Fruit fly (Drosophila melanogaster) whole organism, prepupa: ENCODE measurements around the gene cana.
A peak's percentile ranks its signal among the peaks of the same experiment; 100 is the strongest.

Experiments
- Blimp-1 ChIP-seq: fragments of 200-800 bp; sonication (Bioruptor generic); optimal IDR thresholded peaks from 3 replicates; lab custom pipeline; 2017; ENCODE audit warnings: missing biosample characterization, missing genetic modification characterization, mild to moderate bottlenecking, moderate library complexity, missing genetic modification reagents
- CG10631 ChIP-seq: fragments of 200-800 bp; sonication (Bioruptor generic); optimal IDR thresholded peaks from 2 replicates; lab custom pipeline; 2016; ENCODE audit warnings: missing biosample characterization, missing genetic modification characterization
- CG10669 ChIP-seq: fragments of 200-800 bp; sonication (Bioruptor generic); optimal IDR thresholded peaks from 3 replicates; lab custom pipeline; 2018; ENCODE audit warnings: missing biosample characterization, mild to moderate bottlenecking, missing genetic modification characterization, moderate library complexity
- CG11762 ChIP-seq: fragments of 200-800 bp; sonication (Bioruptor generic); optimal IDR thresholded peaks from 3 replicates; lab custom pipeline; 2016; ENCODE audit warnings: missing biosample characterization, missing genetic modification characterization; ENCODE audit not compliant: insufficient read depth
- CG11902 ChIP-seq: fragments of 200-800 bp; sonication (Bioruptor generic); optimal IDR thresholded peaks from 3 replicates; lab custom pipeline; 2016; ENCODE audit warnings: missing biosample characterization, missing genetic modification characterization
- CG15336 ChIP-seq: fragments of 200-800 bp; sonication (Bioruptor generic); IDR thresholded peaks from 2 replicates; pipeline ENCODE4 v1.3.6; 2022; ENCODE audit warnings: missing biosample characterization, missing genetic modification characterization
- CG1621 ChIP-seq: fragments of 200-800 bp; sonication (Bioruptor generic); optimal IDR thresholded peaks from 3 replicates; lab custom pipeline; 2018; ENCODE audit warnings: missing biosample characterization, mild to moderate bottlenecking, missing genetic modification characterization
- CG16779 ChIP-seq: fragments of 200-800 bp; sonication (Bioruptor generic); optimal IDR thresholded peaks from 3 replicates; lab custom pipeline; 2017; ENCODE audit warnings: missing biosample characterization, mild to moderate bottlenecking, missing genetic modification characterization
- CG32006 ChIP-seq: fragments of 200-800 bp; sonication (Bioruptor generic); optimal IDR thresholded peaks from 3 replicates; lab custom pipeline; 2017; ENCODE audit warnings: missing biosample characterization, mild to moderate bottlenecking, missing genetic modification characterization
- CG34406 ChIP-seq: fragments of 200-800 bp; sonication (Bioruptor generic); optimal IDR thresholded peaks from 3 replicates; lab custom pipeline; 2016; ENCODE audit warnings: missing biosample characterization, missing genetic modification characterization
- CG3919 ChIP-seq: fragments of 200-800 bp; sonication (Bioruptor generic); optimal IDR thresholded peaks from 3 replicates; lab custom pipeline; 2016; ENCODE audit warnings: missing biosample characterization, missing genetic modification characterization
- CG4318 ChIP-seq: fragments of 200-800 bp; sonication (Bioruptor generic); optimal IDR thresholded peaks from 3 replicates; lab custom pipeline; 2017; ENCODE audit warnings: missing biosample characterization, mild to moderate bottlenecking, missing genetic modification characterization
- CG6163 ChIP-seq: fragments of 200-800 bp; sonication (Bioruptor generic); IDR thresholded peaks from 3 replicates; pipeline ENCODE4 v1.3.6; 2022; ENCODE audit warnings: missing biosample characterization, missing genetic modification characterization
- CG6792 ChIP-seq: fragments of 200-800 bp; sonication (Bioruptor generic); optimal IDR thresholded peaks from 3 replicates; lab custom pipeline; 2016; ENCODE audit warnings: missing biosample characterization, missing genetic modification characterization
- CG6854 ChIP-seq: fragments of 200-800 bp; sonication (Bioruptor generic); optimal IDR thresholded peaks from 2 replicates; lab custom pipeline; 2017; ENCODE audit warnings: missing biosample characterization, mild to moderate bottlenecking, missing genetic modification characterization
- CG7368 ChIP-seq: fragments of 200-800 bp; sonication (Bioruptor generic); optimal IDR thresholded peaks from 3 replicates; lab custom pipeline; 2016; ENCODE audit warnings: missing biosample characterization, missing genetic modification characterization
- CG8119 ChIP-seq: fragments of 200-800 bp; sonication (Bioruptor generic); IDR thresholded peaks from 3 replicates; pipeline ENCODE4 v1.3.6; 2022; ENCODE audit warnings: missing biosample characterization, missing genetic modification characterization
- CG8632 ChIP-seq: fragments of 200-800 bp; sonication (Bioruptor generic); optimal IDR thresholded peaks from 3 replicates; lab custom pipeline; 2016; ENCODE audit warnings: missing biosample characterization, missing genetic modification characterization
- CG9139 ChIP-seq: fragments of 200-800 bp; sonication (Bioruptor generic); optimal IDR thresholded peaks from 3 replicates; lab custom pipeline; 2017; ENCODE audit warnings: missing biosample characterization, mild to moderate bottlenecking, missing genetic modification characterization
- Eip78C ChIP-seq: fragments of 200-800 bp; sonication (Bioruptor generic); peaks from one replicate; lab custom pipeline; 2016; ENCODE audit warnings: missing biosample characterization, missing genetic modification characterization
- Eip93F ChIP-seq: fragments of 200-800 bp; sonication (Bioruptor generic); optimal IDR thresholded peaks from 2 replicates; lab custom pipeline; 2016; ENCODE audit warnings: missing biosample characterization, mild to moderate bottlenecking, missing genetic modification characterization
- Hr39 ChIP-seq: fragments of 200-800 bp; sonication (Bioruptor generic); optimal IDR thresholded peaks from 2 replicates; lab custom pipeline; 2016; ENCODE audit warnings: missing biosample characterization, missing genetic modification characterization
- Lpt ChIP-seq: fragments of 200-800 bp; sonication (Bioruptor generic); optimal IDR thresholded peaks from 3 replicates; lab custom pipeline; 2016; ENCODE audit warnings: missing biosample characterization, missing genetic modification characterization
- Met ChIP-seq: fragments of 200-800 bp; sonication (Bioruptor generic); optimal IDR thresholded peaks from 3 replicates; lab custom pipeline; 2016; ENCODE audit warnings: missing biosample characterization, missing genetic modification characterization
- Sox102F ChIP-seq: fragments of 200-800 bp; sonication (Bioruptor generic); optimal IDR thresholded peaks from 2 replicates; lab custom pipeline; 2016; ENCODE audit warnings: missing biosample characterization, mild to moderate bottlenecking, missing genetic modification characterization
- Sox14 ChIP-seq: fragments of 200-800 bp; sonication (Bioruptor generic); optimal IDR thresholded peaks from 3 replicates; lab custom pipeline; 2016; ENCODE audit warnings: missing biosample characterization, missing genetic modification characterization
- Sox15 ChIP-seq: fragments of 200-800 bp; sonication (Bioruptor generic); optimal IDR thresholded peaks from 3 replicates; lab custom pipeline; 2016; ENCODE audit warnings: missing biosample characterization, missing genetic modification characterization
- achi ChIP-seq: fragments of 200-800 bp; sonication (Bioruptor generic); optimal IDR thresholded peaks from 3 replicates; lab custom pipeline; 2016; ENCODE audit warnings: missing biosample characterization, missing genetic modification characterization
- dsx ChIP-seq: fragments of 200-800 bp; optimal IDR thresholded peaks from 3 replicates; lab custom pipeline; 2019; ENCODE audit warnings: missing biosample characterization, mild to moderate bottlenecking, missing genetic modification characterization, moderate library complexity; ENCODE audit not compliant: poor library complexity, severe bottlenecking
- eg ChIP-seq: fragments of 200-800 bp; sonication (Bioruptor generic); IDR thresholded peaks from 3 replicates; pipeline ENCODE4 v1.3.6; 2022; ENCODE audit warnings: missing biosample characterization, missing genetic modification characterization
- fd59A ChIP-seq: fragments of 200-800 bp; sonication (Bioruptor generic); optimal IDR thresholded peaks from 2 replicates; lab custom pipeline; 2017; ENCODE audit warnings: missing biosample characterization, mild to moderate bottlenecking, missing genetic modification characterization, missing genetic modification reagents
- fd85E ChIP-seq: fragments of 200-800 bp; sonication (Bioruptor generic); optimal IDR thresholded peaks from 3 replicates; lab custom pipeline; 2016; ENCODE audit warnings: missing biosample characterization, missing genetic modification characterization
- lz ChIP-seq: fragments of 200-800 bp; sonication (Bioruptor generic); optimal IDR thresholded peaks from 3 replicates; lab custom pipeline; 2016; ENCODE audit warnings: missing biosample characterization, missing genetic modification characterization
- net ChIP-seq: fragments of 200-800 bp; sonication (Bioruptor generic); optimal IDR thresholded peaks from 3 replicates; lab custom pipeline; 2016; ENCODE audit warnings: missing biosample characterization, missing genetic modification characterization
- salr ChIP-seq, 2 experiments: fragments of 200-800 bp; sonication (Bioruptor generic); optimal IDR thresholded peaks; 3 replicates each; lab custom pipeline; 2016 to 2018; ENCODE audit warnings: missing biosample characterization in 2 of 2, missing genetic modification characterization in 2 of 2, mild to moderate bottlenecking in 1 of 2
- spab ChIP-seq: fragments of 200-800 bp; sonication (Bioruptor generic); optimal IDR thresholded peaks from 2 replicates; lab custom pipeline; 2017; ENCODE audit warnings: missing biosample characterization, mild to moderate bottlenecking, missing genetic modification characterization, missing genetic modification reagents
- ss ChIP-seq, 2 experiments: fragments of 200-800 bp; sonication (Bioruptor generic); optimal IDR thresholded peaks; 2 replicates in 1 of 2; 3 replicates in 1 of 2; lab custom pipeline; 2017 to 2018; ENCODE audit warnings: mild to moderate bottlenecking in 2 of 2, missing biosample characterization in 2 of 2, missing genetic modification characterization in 2 of 2, moderate library complexity in 1 of 2
- vri ChIP-seq: fragments of 200-800 bp; sonication (Bioruptor generic); optimal IDR thresholded peaks from 3 replicates; lab custom pipeline; 2016; ENCODE audit warnings: missing biosample characterization, mild to moderate bottlenecking, missing genetic modification characterization

Gene cana

dm6 chr2L:11268933-11269631 is 498 bp upstream of the cana start, which contains the start of gene cmet (continued):
- TF ChIP-seq CG8632 (no peak), CG11762 (GFP tag; lab: Kevin White, UChicago) (no peak), CG34406 (GFP tag; lab: Kevin White, UChicago) (no peak), net (GFP tag; lab: Kevin White, UChicago) (no peak), CG11902 (GFP tag; lab: Kevin White, UChicago) (no peak), ss (GFP tag; optimal IDR thresholded peaks at IDR 0.05; lab: Kevin White, UChicago) (no peak), CG6163 (GFP tag; lab: Robert Waterston, UW) (peak; percentile 32; the same call in 2 of the 3 replicates), lz (peak; percentile 39)

dm6 chr2L:11271622-11272282 is 2.2 kb downstream of the cana start:
- TF ChIP-seq CG11902 (GFP tag; lab: Kevin White, UChicago) (no peak), eg (GFP tag; lab: Robert Waterston, UW) (no peak; the same call in 2 of the 3 replicates), net (GFP tag; lab: Kevin White, UChicago) (no peak), ss (GFP tag; optimal IDR thresholded peaks at IDR 0.05; lab: Kevin White, UChicago) (peak in 1 of 2 experiments; percentile 5), CG32006 (no peak), vri (GFP tag; lab: Kevin White, UChicago) (peak; percentile 89), Sox102F (GFP tag; lab: Kevin White, UChicago) (no peak), CG9139 (GFP tag; lab: Kevin White, UChicago) (no peak), CG7368 (GFP tag; lab: Kevin White, UChicago) (no peak), CG6792 (no peak), Eip93F (GFP tag; lab: Kevin White, UChicago) (no peak), salr (GFP tag; optimal IDR thresholded peaks at IDR 0.05; lab: Kevin White, UChicago) (no peak), CG3919 (GFP tag; lab: Kevin White, UChicago) (peak; percentile 5), Eip78C (GFP tag; lab: Kevin White, UChicago) (peak; percentile 68), CG15336 (GFP tag; lab: Robert Waterston, UW) (peak; percentile 57; the same call in 1 of the 2 replicates), achi (GFP tag; lab: Kevin White, UChicago) (no peak), dsx (no peak), fd59A (GFP tag; lab: Kevin White, UChicago) (no peak), CG4318 (GFP tag; lab: Kevin White, UChicago) (no peak), CG16779 (tag; lab: Kevin White, UChicago) (no peak), Sox14 (GFP tag; lab: Kevin White, UChicago) (peak; percentile 38), CG10669 (no peak), Blimp-1 (GFP tag; lab: Kevin White, UChicago) (peak; percentile 76), fd85E (GFP tag; lab: Kevin White, UChicago) (no peak), Hr39 (GFP tag; lab: Kevin White, UChicago) (no peak), CG1621 (peak; percentile 58), Met (no peak), CG10631 (GFP tag; lab: Kevin White, UChicago) (no peak), CG8119 (GFP tag; lab: Robert Waterston, UW) (peak; percentile 56; the same call in 2 of the 3 replicates), spab (GFP tag; lab: Kevin White, UChicago) (no peak), CG6854 (GFP tag; lab: Kevin White, UChicago) (peak; percentile 86), CG11762 (GFP tag; lab: Kevin White, UChicago) (no peak), Sox15 (no peak), lz (no peak), CG6163 (GFP tag; lab: Robert Waterston, UW) (peak; percentile 59; the same call in 2 of the 3 replicates), Lpt (GFP tag; lab: Kevin White, UChicago) (peak; percentile 69)
